Fruit fly (Drosophila melanogaster): Measurements from ENCODE around the gene CG43336.

DNA sequence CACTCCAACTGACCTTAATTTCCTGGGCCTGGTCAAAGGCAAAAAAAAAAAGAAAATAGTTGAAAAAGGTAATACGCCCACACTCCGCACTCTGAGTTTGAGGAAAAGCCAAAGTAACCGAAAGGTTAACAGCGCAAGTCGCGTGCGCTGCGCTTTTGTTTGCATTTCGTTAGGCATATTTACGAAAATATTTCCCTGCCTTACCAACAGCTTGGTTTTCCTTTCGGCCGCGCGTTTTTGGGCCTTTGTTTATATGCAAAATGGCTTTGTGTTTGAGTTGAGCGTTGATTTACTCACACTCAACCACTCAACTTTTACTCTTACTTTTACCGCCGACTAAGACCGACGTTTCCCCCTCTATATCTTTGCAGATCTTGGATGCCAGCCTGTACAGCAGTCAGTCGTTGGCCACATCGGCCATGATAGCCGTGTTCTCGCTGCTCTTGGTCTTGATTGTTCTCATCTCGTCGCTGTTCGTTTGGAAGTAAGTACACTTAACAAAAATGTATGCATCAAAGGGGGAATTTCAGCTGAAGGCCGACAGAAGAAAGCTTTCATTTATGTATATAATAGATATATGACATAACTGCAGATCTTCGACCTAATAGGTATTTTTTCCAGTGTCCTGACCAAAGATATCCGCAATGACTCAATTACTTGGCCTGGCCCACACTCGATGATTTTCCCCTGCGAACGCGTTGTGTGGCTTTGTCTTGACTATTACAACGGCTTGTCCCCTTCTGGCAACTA lies 42.0 kb downstream of the CG43336 start:
- TF ChIP-seq h (optimal IDR thresholded peaks at IDR 0.05) (no peak), psq (optimal IDR thresholded peaks at IDR 0.05) (no peak), ttk (optimal IDR thresholded peaks at IDR 0.05) (no peak), Sin3A (optimal IDR thresholded peaks at IDR 0.05) (no peak), Myc (optimal IDR thresholded peaks at IDR 0.05) (no peak), insv (optimal IDR thresholded peaks at IDR 0.05) (no peak)

Measured in Kc167 (cell line).